Fruit fly (Drosophila melanogaster): ENCODE results near the gene Pcp.

Pcp gene

dm6 chr2L:7023614-7024259 lies 2.3 kb downstream of the Pcp start, which contains the start of gene Gart (continued):
- no peak for TF ChIP-seq Spps (tag; optimal IDR thresholded peaks at IDR 0.05)
- TF ChIP-seq ro (GFP tag; IDR thresholded peaks at IDR 0.05): no peak
- TF ChIP-seq row (GFP tag; IDR thresholded peaks at IDR 0.05): peak; percentile 86
- TF ChIP-seq btn (GFP tag; optimal IDR thresholded peaks at IDR 0.05): peak; percentile 61
- peak; percentile 86 for TF ChIP-seq CG12769 (tag; optimal IDR thresholded peaks at IDR 0.05)
- TF ChIP-seq CG11456 (GFP tag; IDR thresholded peaks at IDR 0.05): peak; percentile 68; the same call in 1 of the 3 replicates
- TF ChIP-seq pum (GFP tag; optimal IDR thresholded peaks at IDR 0.05): peak; percentile 64
- 0 out of 2 replicates have a peak, but pooled peaks have one; percentile 16 for TF ChIP-seq danr (GFP tag; IDR thresholded peaks at IDR 0.05)
- peak; percentile 16 for TF ChIP-seq Fer3 (tag; optimal IDR thresholded peaks at IDR 0.05)
- TF ChIP-seq CoRest (tag; optimal IDR thresholded peaks at IDR 0.05): peak; percentile 68
- TF ChIP-seq pfk (GFP tag; optimal IDR thresholded peaks at IDR 0.05): no peak
- TF ChIP-seq yki (optimal IDR thresholded peaks at IDR 0.05): no peak
- peak; percentile 71 for TF ChIP-seq ssp (GFP tag; IDR thresholded peaks at IDR 0.05)
- TF ChIP-seq Trl (optimal IDR thresholded peaks at IDR 0.05): no peak
- TF ChIP-seq Trl (GFP tag; optimal IDR thresholded peaks at IDR 0.05): peak; percentile 69
- peak; percentile 69 for TF ChIP-seq CG9609 (GFP tag; optimal IDR thresholded peaks at IDR 0.05)
- TF ChIP-seq Asciz (GFP tag; optimal IDR thresholded peaks at IDR 0.05): no peak
- peak; percentile 90 for TF ChIP-seq CG10431 (GFP tag; optimal IDR thresholded peaks at IDR 0.05)
- TF ChIP-seq CG3847 (GFP tag; IDR thresholded peaks at IDR 0.05): peak; percentile 62
- TF ChIP-seq CG30020 (tag; optimal IDR thresholded peaks at IDR 0.05): no peak
- TF ChIP-seq ERR (GFP tag; optimal IDR thresholded peaks at IDR 0.05): peak; percentile 54
- TF ChIP-seq CG10565 (GFP tag; optimal IDR thresholded peaks at IDR 0.05): no peak
- peak; percentile 89 for TF ChIP-seq sug (tag; optimal IDR thresholded peaks at IDR 0.05)
- peak; percentile 36 for TF ChIP-seq oc (tag; optimal IDR thresholded peaks at IDR 0.05)
- TF ChIP-seq CG2202 (tag; optimal IDR thresholded peaks at IDR 0.05): peak; percentile 40
- TF ChIP-seq Bteb2 (GFP tag; optimal IDR thresholded peaks at IDR 0.05): peak; percentile 66
- peak; percentile 76 for TF ChIP-seq org-1 (GFP tag; optimal IDR thresholded peaks at IDR 0.05)
- TF ChIP-seq salm (tag; optimal IDR thresholded peaks at IDR 0.05): peak; percentile 49
- TF ChIP-seq CG2889 (GFP tag; IDR thresholded peaks at IDR 0.05): peak; percentile 68; the same call in 2 of the 3 replicates
- peak; percentile 61 for TF ChIP-seq Ada2b (GFP tag; IDR thresholded peaks at IDR 0.05)
- TF ChIP-seq B-H2 (GFP tag; optimal IDR thresholded peaks at IDR 0.05): peak; percentile 44
- TF ChIP-seq H2.0 (GFP tag; IDR thresholded peaks at IDR 0.05): peak; percentile 67
- no peak for TF ChIP-seq toy (GFP tag; IDR thresholded peaks at IDR 0.05)
- TF ChIP-seq vnd (GFP tag; IDR thresholded peaks at IDR 0.05; ENCODE audit: partially characterized antibody): no peak
- peak; percentile 57 for TF ChIP-seq Dek (tag; optimal IDR thresholded peaks at IDR 0.05)
- no peak for TF ChIP-seq CG11504 (tag; optimal IDR thresholded peaks at IDR 0.05)
- TF ChIP-seq crc (GFP tag; optimal IDR thresholded peaks at IDR 0.05): peak; percentile 46
- no peak for TF ChIP-seq Hey (tag; optimal IDR thresholded peaks at IDR 0.05)
- peak; percentile 19 for TF ChIP-seq CG6765 (GFP tag; optimal IDR thresholded peaks at IDR 0.05)
- TF ChIP-seq CG16815 (GFP tag; optimal IDR thresholded peaks at IDR 0.05): peak; percentile 0
- TF ChIP-seq CG14667 (GFP tag; IDR thresholded peaks at IDR 0.05): no peak
- peak; percentile 46 for TF ChIP-seq CG12236 (GFP tag; optimal IDR thresholded peaks at IDR 0.05)
- TF ChIP-seq CG14014 (GFP tag; IDR thresholded peaks at IDR 0.05): peak; percentile 65
- peak; percentile 84 for TF ChIP-seq gem (tag; optimal IDR thresholded peaks at IDR 0.05)
- peak; percentile 84 for TF ChIP-seq zf30C (GFP tag; optimal IDR thresholded peaks at IDR 0.05)
- TF ChIP-seq ab (GFP tag; optimal IDR thresholded peaks at IDR 0.05): peak; percentile 20
- peak; percentile 58 for TF ChIP-seq jumu (GFP tag; optimal IDR thresholded peaks at IDR 0.05)
- no peak for TF ChIP-seq bowl (GFP tag; IDR thresholded peaks at IDR 0.05)
- TF ChIP-seq CG14441 (GFP tag; IDR thresholded peaks at IDR 0.05): 0 out of 2 replicates have a peak, but pooled peaks have one; percentile 30
- TF ChIP-seq jing (GFP tag; optimal IDR thresholded peaks at IDR 0.05): peak; percentile 48
- TF ChIP-seq CG3163 (GFP tag; optimal IDR thresholded peaks at IDR 0.05): peak; percentile 51
